Fruit fly (Drosophila melanogaster) whole organism, embryonic: ENCODE data around the gene CG1273.

Source experiments
- Bgb ChIP-seq: fragments of 200-800 bp; sonication (Bioruptor generic); IDR thresholded peaks from 2 replicates; pipeline ENCODE4 v1.3.6; 2022; ENCODE audit warnings: missing biosample characterization, missing genetic modification characterization; ENCODE audit not compliant: partially characterized antibody
- CG11696 ChIP-seq: fragments of 200-800 bp; sonication (Bioruptor generic); IDR thresholded peaks from 2 replicates; pipeline ENCODE4 v1.3.6; 2022; ENCODE audit warnings: missing biosample characterization, missing genetic modification characterization
- CG12391 ChIP-seq: fragments of 200-800 bp; sonication (Bioruptor generic); optimal IDR thresholded peaks from 3 replicates; lab custom pipeline; 2018; ENCODE audit warnings: missing biosample characterization, mild to moderate bottlenecking, missing genetic modification characterization, moderate library complexity
- CG13894 ChIP-seq: fragments of 200-800 bp; sonication (Bioruptor generic); optimal IDR thresholded peaks from 3 replicates; lab custom pipeline; 2018; ENCODE audit warnings: missing biosample characterization, mild to moderate bottlenecking, missing genetic modification characterization, moderate library complexity
- CG15073 ChIP-seq: fragments of 200-800 bp; sonication (Bioruptor generic); optimal IDR thresholded peaks from 2 replicates; lab custom pipeline; 2016; ENCODE audit warnings: missing biosample characterization, missing genetic modification characterization
- CG2678 ChIP-seq: fragments of 200-800 bp; sonication (Bioruptor generic); optimal IDR thresholded peaks from 3 replicates; lab custom pipeline; 2019; ENCODE audit warnings: missing biosample characterization, mild to moderate bottlenecking, missing genetic modification characterization, moderate library complexity
- CG2712 ChIP-seq: fragments of 200-800 bp; optimal IDR thresholded peaks from 3 replicates; lab custom pipeline; 2019; ENCODE audit warnings: missing biosample characterization, mild to moderate bottlenecking, missing genetic modification characterization, moderate library complexity
- CG8290 ChIP-seq, 3 experiments: fragments of 200-800 bp; sonication (Bioruptor generic); optimal IDR thresholded peaks; 2 replicates each; lab custom pipeline; 2016 to 2019; ENCODE audit warnings: missing biosample characterization in 3 of 3, missing genetic modification characterization in 3 of 3, mild to moderate bottlenecking in 2 of 3, moderate library complexity in 1 of 3
- CoRest ChIP-seq: fragments of 200-800 bp; sonication (Bioruptor generic); optimal IDR thresholded peaks from 3 replicates; lab custom pipeline; 2018; ENCODE audit warnings: missing biosample characterization, mild to moderate bottlenecking, missing genetic modification characterization, moderate library complexity
- Dad ChIP-seq: fragments of 200-800 bp; sonication (Bioruptor generic); optimal IDR thresholded peaks from 3 replicates; lab custom pipeline; 2016; ENCODE audit warnings: missing biosample characterization, missing genetic modification characterization
- Doc3 ChIP-seq: fragments of 200-800 bp; sonication (Bioruptor generic); IDR thresholded peaks from 3 replicates; pipeline ENCODE4 v1.3.6; 2022; ENCODE audit warnings: missing biosample characterization, missing genetic modification characterization; ENCODE audit not compliant: partially characterized antibody
- Fer1 ChIP-seq: fragments of 200-800 bp; sonication (Bioruptor generic); optimal IDR thresholded peaks from 2 replicates; lab custom pipeline; 2017; ENCODE audit warnings: missing biosample characterization, mild to moderate bottlenecking, missing genetic modification characterization
- HLHmδ ChIP-seq: fragments of 200-800 bp; sonication (Bioruptor generic); optimal IDR thresholded peaks from 2 replicates; lab custom pipeline; 2018; ENCODE audit warnings: missing biosample characterization, mild to moderate bottlenecking, missing genetic modification characterization, moderate library complexity
- Hr51 ChIP-seq, 2 experiments: fragments of 200-800 bp; sonication (Bioruptor generic); optimal IDR thresholded peaks; 2 replicates in 1 of 2; 3 replicates in 1 of 2; lab custom pipeline; 2016 to 2018; ENCODE audit warnings: missing biosample characterization in 2 of 2, missing genetic modification characterization in 2 of 2, mild to moderate bottlenecking in 1 of 2, moderate library complexity in 1 of 2
- Hsf ChIP-seq: fragments of 200-800 bp; sonication (Bioruptor generic); optimal IDR thresholded peaks from 3 replicates; lab custom pipeline; 2016; ENCODE audit warnings: missing biosample characterization, missing genetic modification characterization
- Lhr ChIP-seq: fragments of 200-800 bp; sonication (Bioruptor generic); optimal IDR thresholded peaks from 3 replicates; lab custom pipeline; 2017; ENCODE audit warnings: mild to moderate bottlenecking, missing biosample characterization, missing genetic modification reagents, missing genetic modification characterization
- NfI ChIP-seq: fragments of 200-800 bp; sonication (Bioruptor generic); optimal IDR thresholded peaks from 3 replicates; lab custom pipeline; 2018; ENCODE audit warnings: missing biosample characterization, mild to moderate bottlenecking, missing genetic modification characterization, moderate library complexity
- Xbp1 ChIP-seq: fragments of 200-800 bp; sonication (Bioruptor generic); optimal IDR thresholded peaks from 3 replicates; lab custom pipeline; 2016; ENCODE audit warnings: missing biosample characterization, mild to moderate bottlenecking, missing genetic modification characterization
- ara ChIP-seq: fragments of 200-800 bp; sonication (Bioruptor generic); IDR thresholded peaks from 2 replicates; pipeline ENCODE4 v1.3.6; 2022; ENCODE audit warnings: missing biosample characterization, missing genetic modification characterization
- ash1 ChIP-seq: fragments of 200-800 bp; sonication (Bioruptor generic); optimal IDR thresholded peaks from 2 replicates; lab custom pipeline; 2018; ENCODE audit warnings: missing biosample characterization, mild to moderate bottlenecking, missing genetic modification characterization
- bbx ChIP-seq: fragments of 200-800 bp; sonication (Bioruptor generic); IDR thresholded peaks from 2 replicates; pipeline ENCODE4 v1.3.6; 2022; ENCODE audit warnings: missing biosample characterization, missing genetic modification characterization; ENCODE audit not compliant: partially characterized antibody
- chif ChIP-seq, 2 experiments: fragments of 200-800 bp; sonication (Bioruptor generic); optimal IDR thresholded peaks; 3 replicates each; lab custom pipeline; 2016; ENCODE audit warnings: missing biosample characterization in 2 of 2, missing genetic modification characterization in 2 of 2
- gem ChIP-seq: fragments of 200-800 bp; sonication (Bioruptor generic); optimal IDR thresholded peaks from 2 replicates; lab custom pipeline; 2019; ENCODE audit warnings: missing biosample characterization, mild to moderate bottlenecking, missing genetic modification characterization, moderate library complexity
- hb ChIP-seq: fragments of 200-800 bp; sonication (Bioruptor generic); IDR thresholded peaks from 3 replicates; pipeline ENCODE4 v1.3.6; 2022; ENCODE audit warnings: missing biosample characterization, missing genetic modification characterization; ENCODE audit not compliant: partially characterized antibody
- lilli ChIP-seq: fragments of 200-800 bp; sonication (Bioruptor generic); optimal IDR thresholded peaks from 3 replicates; lab custom pipeline; 2016; ENCODE audit warnings: missing biosample characterization, missing genetic modification characterization
- lola ChIP-seq, 3 experiments: fragments of >200 bp in 2 of 3; fragments of 200-800 bp in 1 of 3; sonication (Bioruptor generic) in 1 of 3; optimal IDR thresholded peaks; 2 replicates each; lab custom pipeline; 2017 to 2019; ENCODE audit warnings: missing biosample characterization in 3 of 3, missing genetic modification characterization in 3 of 3, mild to moderate bottlenecking in 1 of 3, moderate library complexity in 1 of 3
- nerfin-2 ChIP-seq: fragments of 200-800 bp; sonication (Bioruptor generic); IDR thresholded peaks from 2 replicates; pipeline ENCODE4 v1.3.6; 2022; ENCODE audit warnings: missing biosample characterization, missing genetic modification characterization; ENCODE audit not compliant: partially characterized antibody
- nmo ChIP-seq: fragments of 200-800 bp; sonication (Bioruptor generic); optimal IDR thresholded peaks from 2 replicates; lab custom pipeline; 2018; ENCODE audit warnings: missing biosample characterization, mild to moderate bottlenecking, missing genetic modification characterization, moderate library complexity
- oc ChIP-seq: fragments of 200-800 bp; sonication (Bioruptor generic); optimal IDR thresholded peaks from 2 replicates; lab custom pipeline; 2018; ENCODE audit warnings: missing biosample characterization, mild to moderate bottlenecking, missing genetic modification characterization, moderate library complexity
- pum ChIP-seq: fragments of 200-800 bp; sonication (Bioruptor generic); optimal IDR thresholded peaks from 2 replicates; lab custom pipeline; 2016; ENCODE audit warnings: missing biosample characterization, missing genetic modification characterization
- pzg ChIP-seq: fragments of 200-800 bp; sonication (Bioruptor generic); optimal IDR thresholded peaks from 3 replicates; lab custom pipeline; 2018; ENCODE audit warnings: missing biosample characterization, mild to moderate bottlenecking, missing genetic modification characterization, moderate library complexity
- salm ChIP-seq: fragments of 200-800 bp; sonication (Bioruptor generic); optimal IDR thresholded peaks from 2 replicates; lab custom pipeline; 2018; ENCODE audit warnings: missing biosample characterization, mild to moderate bottlenecking, missing genetic modification characterization
- sens ChIP-seq: fragments of 200-800 bp; sonication (Bioruptor generic); peaks from one replicate; lab custom pipeline; 2016; ENCODE audit warnings: missing biosample characterization, missing genetic modification characterization
- slou ChIP-seq: fragments of 200-800 bp; sonication (Bioruptor generic); optimal IDR thresholded peaks from 3 replicates; lab custom pipeline; 2016; ENCODE audit warnings: missing biosample characterization, missing genetic modification characterization
- slp2 ChIP-seq: fragments of 200-800 bp; sonication (Bioruptor generic); optimal IDR thresholded peaks from 2 replicates; lab custom pipeline; 2016; ENCODE audit warnings: missing biosample characterization, missing genetic modification characterization
- sqz ChIP-seq: fragments of 200-800 bp; sonication (Bioruptor generic); optimal IDR thresholded peaks from 3 replicates; lab custom pipeline; 2018; ENCODE audit warnings: missing biosample characterization, mild to moderate bottlenecking, missing genetic modification characterization
- sug ChIP-seq: fragments of 200-800 bp; optimal IDR thresholded peaks from 2 replicates; lab custom pipeline; 2019; ENCODE audit warnings: missing biosample characterization, mild to moderate bottlenecking, missing genetic modification characterization, moderate library complexity
- ttk ChIP-seq: fragments of 200-800 bp; sonication (Bioruptor generic); IDR thresholded peaks from 2 replicates; pipeline ENCODE4 v2.1.2; 2022; ENCODE audit warnings: missing biosample characterization, missing genetic modification characterization

The CG1273 gene

DNA sequence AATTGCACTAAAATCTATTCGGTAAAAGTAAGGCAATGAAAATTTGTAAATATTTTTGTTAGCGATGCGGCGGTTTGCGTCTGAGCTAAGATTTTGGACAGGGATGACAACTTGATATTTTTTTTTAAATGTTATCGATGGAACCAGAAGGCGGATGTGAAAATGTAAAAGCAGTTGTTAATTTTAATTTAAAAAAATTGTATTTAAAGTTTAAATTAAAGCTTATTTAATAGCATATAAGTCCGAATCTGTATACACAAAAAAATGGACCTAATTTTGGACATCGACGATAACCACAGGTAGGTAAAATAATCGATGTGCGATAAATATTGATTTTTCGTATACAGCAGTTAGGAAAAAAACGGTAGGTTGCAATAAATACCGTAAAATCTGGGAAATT is 1.1 kb upstream of the CG1273 start, which contains the start of the genes CG11586 and VhaM9.7-a (continued):
- TF ChIP-seq HLHmδ (GFP tag; lab: Kevin White, UChicago) (no peak), slou (GFP tag; lab: Kevin White, UChicago) (peak; percentile 20), sqz (GFP tag; lab: Kevin White, UChicago) (peak; percentile 43), hb (GFP tag; lab: Robert Waterston, UW) (0 out of 3 replicates have a peak, but pooled peaks have one; percentile 56), lola (GFP tag; optimal IDR thresholded peaks at IDR 0.05; lab: Kevin White, UChicago) (peak in 1 of 3 experiments; percentile 11), Bgb (peak; percentile 63), CG13894 (tag; lab: Kevin White, UChicago) (no peak), Doc3 (peak; percentile 73; the same call in 2 of the 3 replicates), Fer1 (GFP tag; lab: Kevin White, UChicago) (peak; percentile 10), bbx (GFP tag; lab: Robert Waterston, UW) (0 out of 2 replicates have a peak, but pooled peaks have one; percentile 9), ash1 (GFP tag; lab: Kevin White, UChicago) (no peak), gem (tag; lab: Kevin White, UChicago) (peak; percentile 49), CG2712 (tag; lab: Kevin White, UChicago) (peak; percentile 40), Xbp1 (GFP tag; lab: Kevin White, UChicago) (peak; percentile 41), Lhr (GFP tag; lab: Kevin White, UChicago) (peak; percentile 31), CG8290 (GFP tag; optimal IDR thresholded peaks at IDR 0.05; lab: Kevin White, UChicago) (peak; percentile 40), CG8290 (tag; optimal IDR thresholded peaks at IDR 0.05; lab: Kevin White, UChicago) (no peak), nmo (GFP tag; lab: Kevin White, UChicago) (peak; percentile 50), salm (tag; lab: Kevin White, UChicago) (no peak), ttk (no peak), Dad (GFP tag; lab: Kevin White, UChicago) (no peak), Hsf (GFP tag; lab: Kevin White, UChicago) (peak; percentile 14), pzg (GFP tag; lab: Kevin White, UChicago) (peak; percentile 60), pum (GFP tag; lab: Kevin White, UChicago) (no peak), lilli (GFP tag; lab: Kevin White, UChicago) (peak; percentile 36), CG2678 (no peak), NfI (GFP tag; lab: Kevin White, UChicago) (no peak), CG12391 (tag; lab: Kevin White, UChicago) (peak; percentile 50), CoRest (tag; lab: Kevin White, UChicago) (peak; percentile 36), oc (tag; lab: Kevin White, UChicago) (no peak)

DNA sequence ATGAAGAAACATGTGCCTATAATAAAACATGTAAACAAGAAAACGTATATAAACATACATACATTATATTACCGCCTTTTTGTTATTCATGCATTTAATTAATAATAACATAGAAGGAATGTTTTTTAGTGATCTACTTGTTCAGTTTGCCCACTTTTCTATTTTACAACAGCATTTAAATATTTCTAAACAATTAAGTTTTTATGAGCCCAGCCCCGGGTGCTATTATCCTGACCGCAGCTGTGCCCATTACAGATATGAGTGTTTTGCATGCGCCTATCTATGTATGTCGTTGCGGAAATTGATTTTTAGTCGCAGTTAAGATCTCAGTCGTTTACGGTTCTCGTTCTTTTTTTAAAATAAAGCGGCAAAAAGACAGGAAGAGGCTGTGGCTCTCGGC is 1.4 kb downstream of the CG1273 start:
- TF ChIP-seq CG15073 (GFP tag; lab: Kevin White, UChicago): no peak
- TF ChIP-seq Hr51 (GFP tag; optimal IDR thresholded peaks at IDR 0.05; lab: Kevin White, UChicago): no peak
- TF ChIP-seq chif (GFP tag; optimal IDR thresholded peaks at IDR 0.05; lab: Kevin White, UChicago): no peak
- no peak for TF ChIP-seq sug
- TF ChIP-seq sens: peak; percentile 6
- peak; percentile 69 for TF ChIP-seq CG11696 (GFP tag; lab: Robert Waterston, UW)
- no peak for TF ChIP-seq slp2 (GFP tag; lab: Kevin White, UChicago)
- TF ChIP-seq nerfin-2 (GFP tag; lab: Robert Waterston, UW): 0 out of 2 replicates have a peak, but pooled peaks have one; percentile 21
- TF ChIP-seq ara (GFP tag; lab: Robert Waterston, UW): no peak
